Fruit fly (Drosophila melanogaster) whole organism, adult: ENCODE results near the gene Cad88C.

Experiments used
- CG1620 ChIP-seq: fragments of 200-800 bp; sonication (Bioruptor generic); optimal IDR thresholded peaks from 2 replicates; lab custom pipeline; 2016; ENCODE audit warnings: missing biosample characterization, missing genetic modification characterization
- CG7045 ChIP-seq: fragments of 200-800 bp; sonication (Bioruptor generic); optimal IDR thresholded peaks from 2 replicates; lab custom pipeline; 2017; ENCODE audit warnings: missing biosample characterization, mild to moderate bottlenecking, missing genetic modification characterization
- Clk ChIP-seq: fragments of 200-800 bp; sonication (Bioruptor generic); optimal IDR thresholded peaks from 2 replicates; lab custom pipeline; 2017; ENCODE audit warnings: missing biosample characterization, missing genetic modification characterization
- bab1 ChIP-seq: fragments of 200-800 bp; sonication (Bioruptor generic); optimal IDR thresholded peaks from 3 replicates; lab custom pipeline; 2019; ENCODE audit warnings: missing biosample characterization, mild to moderate bottlenecking, missing genetic modification characterization, moderate library complexity
- kay ChIP-seq: fragments of 200-800 bp; sonication (Bioruptor generic); peaks from one replicate; lab custom pipeline; 2016; ENCODE audit warnings: missing biosample characterization, missing genetic modification characterization, borderline replicate concordance
- tj ChIP-seq: fragments of 200-800 bp; sonication (Bioruptor generic); optimal IDR thresholded peaks from 3 replicates; lab custom pipeline; 2017; ENCODE audit warnings: missing biosample characterization, mild to moderate bottlenecking, missing genetic modification characterization, moderate library complexity

DNA sequence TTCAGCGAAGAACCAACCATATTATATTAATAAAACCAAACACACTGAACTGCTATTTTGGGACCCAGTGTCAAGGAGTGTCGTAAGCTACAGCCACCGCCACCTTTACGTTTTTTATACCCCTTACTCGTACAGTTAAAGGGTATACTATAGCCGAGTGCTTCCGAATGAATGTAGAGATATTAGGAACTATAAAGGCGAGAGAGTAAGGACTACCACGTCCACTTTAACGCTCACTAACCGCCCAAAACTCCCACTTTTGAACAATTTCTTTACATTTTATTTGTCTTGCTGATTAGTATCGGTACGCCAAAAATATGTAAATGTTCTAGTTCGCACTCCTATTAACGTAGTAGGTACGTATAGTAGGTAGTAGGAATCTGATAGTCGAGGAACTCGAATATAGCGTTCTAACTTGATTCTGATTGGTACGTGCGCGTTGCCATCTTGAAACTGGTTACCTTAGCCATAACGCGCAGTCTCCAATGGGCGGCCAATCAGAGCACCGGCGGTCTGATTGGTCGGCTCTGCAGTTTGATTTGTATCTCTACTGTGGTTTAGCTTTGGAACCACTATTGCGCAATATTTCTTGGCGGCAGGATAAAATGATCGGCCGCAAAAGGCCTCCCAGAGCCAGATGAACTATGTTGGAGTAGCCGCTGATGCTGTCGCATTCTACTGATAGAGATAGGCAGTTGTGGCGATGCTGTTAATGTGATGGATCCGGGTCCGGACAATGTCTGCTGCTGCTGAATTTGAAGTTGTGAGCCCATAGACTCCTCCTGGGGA lies 25.8 kb downstream of the Cad88C start:
- TF ChIP-seq tj (GFP tag; lab: Kevin White, UChicago), result no peak
- TF ChIP-seq kay (GFP tag; lab: Kevin White, UChicago), result no peak
- no peak for TF ChIP-seq CG7045
- no peak for TF ChIP-seq CG1620 (GFP tag; lab: Kevin White, UChicago)
- TF ChIP-seq bab1 (GFP tag; lab: Kevin White, UChicago), result no peak
- TF ChIP-seq Clk (GFP tag; lab: Kevin White, UChicago), result no peak
